Worm (Caenorhabditis elegans): ENCODE results near the gene clec-39.

The clec-39 gene

DNA sequence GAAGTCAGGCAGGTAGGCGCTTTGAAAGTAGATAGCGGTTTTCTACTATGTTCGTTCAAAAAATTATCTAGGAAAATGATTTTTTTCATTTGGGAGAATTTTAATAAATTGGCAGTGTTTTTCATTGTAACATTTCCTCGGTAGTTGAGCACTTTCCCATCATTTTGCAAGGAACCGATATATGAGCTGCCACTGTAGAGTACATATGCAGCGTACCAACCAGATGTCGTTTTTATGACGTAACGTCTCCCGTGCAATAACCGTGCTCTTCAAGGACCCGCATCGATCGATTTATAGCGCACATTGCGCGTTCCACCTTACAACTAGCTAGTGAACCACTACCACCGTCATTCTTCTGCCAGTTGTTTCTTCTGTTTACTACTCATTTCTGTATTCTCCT, 3.1 kb downstream of the clec-39 start, which contains the start of gene T25E12.6:
Gene T25E12.6 (plus strand): TSS at position 301 of the 400 bp plus-strand sequence.
- TF ChIP-seq hmg-20 (GFP tag; IDR thresholded peaks at IDR 0.05) (no peak), hmg-1.2 (GFP tag; IDR thresholded peaks at IDR 0.05) (no peak), lin-40 (tag; optimal IDR thresholded peaks at IDR 0.05) (no peak), F57C9.4 (tag; optimal IDR thresholded peaks at IDR 0.05) (no peak), lsy-27 (tag; optimal IDR thresholded peaks at IDR 0.05; ENCODE audit: borderline replicate concordance, insufficient read depth) (no peak)

DNA sequence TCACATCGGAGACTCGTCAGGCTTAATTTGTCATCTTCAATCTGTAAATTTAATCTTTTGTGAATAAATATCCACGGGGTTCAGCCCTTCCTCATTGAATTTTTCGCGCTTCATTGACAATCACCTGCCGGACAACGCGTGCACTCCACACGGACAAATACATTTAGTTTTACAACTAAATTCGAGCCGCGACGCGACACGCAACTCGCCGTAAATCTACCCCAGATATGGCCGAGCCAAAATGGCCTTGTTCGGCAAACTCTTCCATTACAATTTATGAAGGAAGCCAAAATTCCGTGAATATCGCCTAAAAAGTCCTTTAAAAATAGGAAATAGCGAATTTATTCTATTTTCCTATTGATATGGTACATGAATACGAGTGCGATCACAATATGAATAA, 5.7 kb downstream of the clec-39 start:
- TF ChIP-seq F39B2.1 (GFP tag; IDR thresholded peaks at IDR 0.05), result no peak
- no peak for TF ChIP-seq F23B12.7 (tag; optimal IDR thresholded peaks at IDR 0.05; ENCODE audit: insufficient read depth)
- peak; percentile 57 for TF ChIP-seq pbrm-1 (GFP tag; IDR thresholded peaks at IDR 0.05)
- peak; percentile 87 for TF ChIP-seq Y53G8AR.9 (GFP tag; conservative IDR thresholded peaks at IDR 0.05)
- no peak for TF ChIP-seq ZK185.1 (tag; optimal IDR thresholded peaks at IDR 0.05; ENCODE audit: poor library complexity, severe bottlenecking)
- TF ChIP-seq fkh-3 (tag; optimal IDR thresholded peaks at IDR 0.05), result no peak
- no peak for TF ChIP-seq nhr-80 (tag; optimal IDR thresholded peaks at IDR 0.05)
- no peak for TF ChIP-seq nfya-2 (GFP tag; IDR thresholded peaks at IDR 0.05)
- peak; percentile 39 for TF ChIP-seq F52B5.7 (tag; optimal IDR thresholded peaks at IDR 0.05)
- TF ChIP-seq ceh-40 (GFP tag; IDR thresholded peaks at IDR 0.05), result no peak
- no peak for TF ChIP-seq ccch-3 (GFP tag; optimal IDR thresholded peaks at IDR 0.05)
- TF ChIP-seq snpc-3.4 (tag; optimal IDR thresholded peaks at IDR 0.05), result no peak
- TF ChIP-seq Y79H2A.3 (GFP tag; conservative IDR thresholded peaks at IDR 0.05), result peak; percentile 95
- TF ChIP-seq ceh-100 (GFP tag; IDR thresholded peaks at IDR 0.05), result peak; percentile 59
- TF ChIP-seq Y67H2A.10 (GFP tag; conservative IDR thresholded peaks at IDR 0.05), result no peak
- TF ChIP-seq ztf-28 (GFP tag; IDR thresholded peaks at IDR 0.05), result 0 out of 2 replicates have a peak, but pooled peaks have one; percentile 44
- TF ChIP-seq ztf-6 (GFP tag; IDR thresholded peaks at IDR 0.05), result no peak
- no peak for TF ChIP-seq cebp-1 (GFP tag; IDR thresholded peaks at IDR 0.05)
- no peak for TF ChIP-seq cebp-1 (tag; optimal IDR thresholded peaks at IDR 0.05)
- no peak for TF ChIP-seq K12H6.12 (tag; optimal IDR thresholded peaks at IDR 0.05)
- TF ChIP-seq zim-3 (tag; optimal IDR thresholded peaks at IDR 0.05), result no peak
- no peak for TF ChIP-seq Y53F4B.3 (GFP tag; IDR thresholded peaks at IDR 0.05)
- peak; percentile 34; the same call in 1 of the 2 replicates for TF ChIP-seq mcd-1 (GFP tag; IDR thresholded peaks at IDR 0.05)
- peak; percentile 3 for TF ChIP-seq F10E7.11 (tag; optimal IDR thresholded peaks at IDR 0.05)
- TF ChIP-seq egrh-3 (GFP tag; IDR thresholded peaks at IDR 0.05), result no peak
- TF ChIP-seq madf-10 (tag; optimal IDR thresholded peaks at IDR 0.05), result no peak
- no peak; the same call in 1 of the 2 replicates for TF ChIP-seq F33H1.4 (GFP tag; IDR thresholded peaks at IDR 0.05)
- TF ChIP-seq D2030.7 (GFP tag; IDR thresholded peaks at IDR 0.05), result peak; percentile 80
- peak; percentile 27 for TF ChIP-seq unc-130 (GFP tag; optimal IDR thresholded peaks at IDR 0.05)
- TF ChIP-seq rcor-1 (GFP tag; IDR thresholded peaks at IDR 0.05), result peak; percentile 68; the same call in 1 of the 2 replicates
- no peak for TF ChIP-seq mel-28 (tag; optimal IDR thresholded peaks at IDR 0.05; ENCODE audit: borderline replicate concordance)
- peak; percentile 95 for TF ChIP-seq Y95B8A.8 (GFP tag; IDR thresholded peaks at IDR 0.05)
- no peak for TF ChIP-seq snpc-1.3 (tag; optimal IDR thresholded peaks at IDR 0.05; ENCODE audit: insufficient read depth)
- peak; percentile 66 for TF ChIP-seq lin-26 (GFP tag; IDR thresholded peaks at IDR 0.05)
- TF ChIP-seq F49E8.2 (tag; optimal IDR thresholded peaks at IDR 0.05; ENCODE audit: insufficient read depth), result no peak
- no peak for TF ChIP-seq lin-40 (tag; optimal IDR thresholded peaks at IDR 0.05)
- TF ChIP-seq him-1 (tag; optimal IDR thresholded peaks at IDR 0.05), result no peak
- no peak for TF ChIP-seq sea-2 (GFP tag; IDR thresholded peaks at IDR 0.05)
- no peak for TF ChIP-seq cebp-2 (GFP tag; IDR thresholded peaks at IDR 0.05)
- no peak for TF ChIP-seq rec-8 (tag; optimal IDR thresholded peaks at IDR 0.05)
- no peak for TF ChIP-seq let-526 (GFP tag; IDR thresholded peaks at IDR 0.05)
- no peak for TF ChIP-seq gei-17 (GFP tag; optimal IDR thresholded peaks at IDR 0.05)

All from whole organism, young adult.